4 worm cellular contexts compared by ENCODE assay signal in the genomic region with DNA sequence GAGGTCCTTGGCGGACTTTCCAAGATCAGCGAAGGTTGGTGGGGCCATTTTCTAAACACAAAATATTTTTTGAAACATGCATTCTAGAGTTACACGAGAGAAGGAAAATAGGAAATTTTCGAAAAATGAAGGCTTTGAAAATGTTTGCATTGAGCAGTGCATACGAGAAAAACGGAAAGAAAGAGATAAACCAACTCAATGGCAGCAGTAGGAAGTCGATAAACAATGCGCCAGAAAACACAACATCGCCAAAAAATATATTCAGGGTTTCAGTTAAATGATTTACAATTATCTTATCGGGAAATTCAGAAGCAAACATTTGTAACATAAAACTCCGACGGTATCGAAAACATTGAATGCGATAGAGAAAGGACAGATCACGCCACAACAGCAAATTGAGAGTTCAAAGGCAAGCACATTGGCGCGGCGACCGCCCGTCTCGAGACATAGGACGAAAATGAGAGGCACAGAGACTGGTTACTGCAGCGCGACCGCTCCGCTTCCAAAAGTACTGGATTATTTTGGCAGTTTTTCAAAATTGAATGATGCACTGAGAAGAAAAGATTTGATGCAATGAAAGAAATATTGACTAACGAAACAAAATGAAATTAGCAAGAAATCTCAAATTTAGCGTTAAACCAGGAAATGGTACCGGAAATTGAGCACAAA.
A peak's percentile ranks its signal among the peaks of the same experiment; 100 is the strongest.
TF ChIP-seq lines count a peak whose summit lies in the region.

TSS of gene vdac-1 (minus strand) at position 51 of the 669 bp plus-strand sequence.
TSS of gene R05G6.5 (plus strand) at position 527 of the 669 bp plus-strand sequence.

TF ChIP-seq in whole organism, L1 larva, 84 proteins besides CTCF, POLR2A, EP300 and RAD21 (continued from another document and continues in another):
- TF ChIP-seq ztf-4 (tag; optimal IDR thresholded peaks at IDR 0.05; lab: Kevin White, UChicago) (peak; percentile 55), egl-13 (tag; optimal IDR thresholded peaks at IDR 0.05; lab: Kevin White, UChicago) (peak; percentile 17), ceh-90 (tag; optimal IDR thresholded peaks at IDR 0.05; lab: Kevin White, UChicago) (no peak), lin-35 (GFP tag; optimal IDR thresholded peaks at IDR 0.05; lab: Kevin White, UChicago) (peak; percentile 94 to 97), lin-15B (tag; optimal IDR thresholded peaks at IDR 0.05; lab: Kevin White, UChicago) (peak; percentile 72), nhr-90 (tag; optimal IDR thresholded peaks at IDR 0.05; lab: Kevin White, UChicago; ENCODE audit: poor library complexity) (peak; percentile 80), pag-3 (tag; optimal IDR thresholded peaks at IDR 0.05; lab: Kevin White, UChicago; ENCODE audit: borderline replicate concordance, insufficient read depth) (no peak), ama-1 (optimal IDR thresholded peaks at IDR 0.05; lab: Kevin White, UChicago) (no peak), C34B4.2 (tag; optimal IDR thresholded peaks at IDR 0.05; lab: Kevin White, UChicago) (peak; percentile 87), mab-9 (GFP tag; IDR thresholded peaks at IDR 0.05; lab: Robert Waterston, UW) (0 out of 2 replicates have a peak, but pooled peaks have one; percentile 17), nhr-28 (tag; optimal IDR thresholded peaks at IDR 0.05; lab: Kevin White, UChicago) (no peak), elt-2 (tag; optimal IDR thresholded peaks at IDR 0.05; lab: Kevin White, UChicago) (peak; percentile 73), ztf-11 (tag; optimal IDR thresholded peaks at IDR 0.05; lab: Kevin White, UChicago) (no peak), fkh-4 (tag; optimal IDR thresholded peaks at IDR 0.05; lab: Kevin White, UChicago; ENCODE audit: borderline replicate concordance) (no peak), fos-1 (tag; optimal IDR thresholded peaks at IDR 0.05; lab: Kevin White, UChicago) (peak; percentile 63), ets-5 (GFP tag; IDR thresholded peaks at IDR 0.05; lab: Robert Waterston, UW) (no peak), elt-3 (tag; optimal IDR thresholded peaks at IDR 0.05; lab: Kevin White, UChicago) (peak in 4 of 6 experiments; percentile 30 to 78 (median 46)), sox-4 (tag; optimal IDR thresholded peaks at IDR 0.05; lab: Kevin White, UChicago) (no peak), lin-13 (GFP tag; optimal IDR thresholded peaks at IDR 0.05; lab: Kevin White, UChicago) (peak; percentile 82), blmp-1 (tag; optimal IDR thresholded peaks at IDR 0.05; lab: Kevin White, UChicago) (peak; percentile 79), C16A3.4 (tag; optimal IDR thresholded peaks at IDR 0.05; lab: Kevin White, UChicago) (peak; percentile 90), fkh-8 (tag; optimal IDR thresholded peaks at IDR 0.05; lab: Kevin White, UChicago) (peak; percentile 81), lsy-2 (tag; optimal IDR thresholded peaks at IDR 0.05; lab: Kevin White, UChicago) (peak; percentile 77 to 90), unc-30 (tag; optimal IDR thresholded peaks at IDR 0.05; lab: Kevin White, UChicago) (no peak), snpc-4 (tag; optimal IDR thresholded peaks at IDR 0.05; lab: Kevin White, UChicago) (peak; percentile 11), isw-1 (GFP tag; IDR thresholded peaks at IDR 0.05; lab: Robert Waterston, UW) (peak; percentile 71), vab-15 (tag; optimal IDR thresholded peaks at IDR 0.05; lab: Kevin White, UChicago) (peak; percentile 8), nhr-12 (tag; optimal IDR thresholded peaks at IDR 0.05; lab: Kevin White, UChicago) (no peak), mdl-1 (tag; optimal IDR thresholded peaks at IDR 0.05; lab: Kevin White, UChicago) (peak in 1 of 2 experiments; percentile 89), nhr-11 (tag; optimal IDR thresholded peaks at IDR 0.05; lab: Kevin White, UChicago) (peak; percentile 24)

TF ChIP-seq in whole organism, L2 larva, 48 proteins besides CTCF, POLR2A, EP300 and RAD21 (continued from another document):
- TF ChIP-seq elt-3 (tag; optimal IDR thresholded peaks at IDR 0.05; lab: Kevin White, UChicago) (no peak), nhr-23 (tag; optimal IDR thresholded peaks at IDR 0.05; lab: Kevin White, UChicago) (no peak), nhr-11 (tag; optimal IDR thresholded peaks at IDR 0.05; lab: Kevin White, UChicago) (no peak), peb-1 (tag; optimal IDR thresholded peaks at IDR 0.05; lab: Kevin White, UChicago) (no peak), sma-3 (GFP tag; optimal IDR thresholded peaks at IDR 0.05; lab: Kevin White, UChicago) (peak; percentile 86), egl-27 (tag; optimal IDR thresholded peaks at IDR 0.05; lab: Kevin White, UChicago) (peak; percentile 42), mdl-1 (tag; optimal IDR thresholded peaks at IDR 0.05; lab: Kevin White, UChicago) (peak; percentile 16 to 61), aly-2 (tag; optimal IDR thresholded peaks at IDR 0.05; lab: Kevin White, UChicago) (no peak), snpc-4 (tag; optimal IDR thresholded peaks at IDR 0.05; lab: Kevin White, UChicago) (peak; percentile 44), lin-13 (GFP tag; optimal IDR thresholded peaks at IDR 0.05; lab: Kevin White, UChicago) (peak; percentile 80), lin-39 (tag; optimal IDR thresholded peaks at IDR 0.05; lab: Kevin White, UChicago) (no peak), unc-55 (GFP tag; optimal IDR thresholded peaks at IDR 0.05; lab: Kevin White, UChicago) (peak; percentile 85), nhr-237 (tag; optimal IDR thresholded peaks at IDR 0.05; lab: Kevin White, UChicago) (no peak), unc-39 (tag; optimal IDR thresholded peaks at IDR 0.05; lab: Kevin White, UChicago) (no peak), ztf-1 (GFP tag; conservative IDR thresholded peaks at IDR 0.05; lab: Robert Waterston, UW) (no peak), nhr-77 (tag; optimal IDR thresholded peaks at IDR 0.05; lab: Kevin White, UChicago) (no peak), nhr-10 (tag; optimal IDR thresholded peaks at IDR 0.05; lab: Kevin White, UChicago) (no peak)

TF ChIP-seq in whole organism, L3 larva, 47 proteins besides CTCF, POLR2A, EP300 and RAD21 (continued from another document):
- TF ChIP-seq lsy-12 (tag; optimal IDR thresholded peaks at IDR 0.05; lab: Kevin White, UChicago) (peak; percentile 66), eor-1 (tag; optimal IDR thresholded peaks at IDR 0.05; lab: Kevin White, UChicago) (no peak), nhr-11 (tag; optimal IDR thresholded peaks at IDR 0.05; lab: Kevin White, UChicago) (no peak), daf-12 (tag; optimal IDR thresholded peaks at IDR 0.05; lab: Kevin White, UChicago) (no peak), elt-2 (tag; optimal IDR thresholded peaks at IDR 0.05; lab: Kevin White, UChicago) (peak; percentile 87), zag-1 (tag; optimal IDR thresholded peaks at IDR 0.05; lab: Kevin White, UChicago) (no peak), ZK546.5 (tag; optimal IDR thresholded peaks at IDR 0.05; lab: Kevin White, UChicago) (no peak), unc-62 (GFP tag; optimal IDR thresholded peaks at IDR 0.05; lab: Kevin White, UChicago) (peak; percentile 18)

TF ChIP-seq in whole organism, L4 larva, 104 proteins besides CTCF, POLR2A, EP300 and RAD21 (continued from another document and continues in another):
- TF ChIP-seq ceh-62 (tag; optimal IDR thresholded peaks at IDR 0.05; lab: Kevin White, UChicago) = no peak
- peak; percentile 16 for TF ChIP-seq spr-1 (tag; optimal IDR thresholded peaks at IDR 0.05; lab: Kevin White, UChicago)
- TF ChIP-seq nhr-48 (tag; optimal IDR thresholded peaks at IDR 0.05; lab: Kevin White, UChicago) = peak; percentile 11
- TF ChIP-seq unc-62 (GFP tag; optimal IDR thresholded peaks at IDR 0.05 in 1 of 2; lab: Kevin White, UChicago) = no peak
- no peak for TF ChIP-seq unc-62 (tag; optimal IDR thresholded peaks at IDR 0.05; lab: Kevin White, UChicago)
- peak; percentile 13 for TF ChIP-seq F37D6.2 (tag; optimal IDR thresholded peaks at IDR 0.05; lab: Kevin White, UChicago)
- no peak for TF ChIP-seq Y48G9A.11 (GFP tag; IDR thresholded peaks at IDR 0.05; lab: Robert Waterston, UW)
- no peak for TF ChIP-seq gei-8 (GFP tag; optimal IDR thresholded peaks at IDR 0.05; lab: Kevin White, UChicago)
- peak; percentile 71; the same call in 1 of the 2 replicates for TF ChIP-seq nhr-42 (GFP tag; IDR thresholded peaks at IDR 0.05; lab: Robert Waterston, UW)
- TF ChIP-seq mes-2 (tag; optimal IDR thresholded peaks at IDR 0.05; lab: Kevin White, UChicago; ENCODE audit: poor library complexity, severe bottlenecking) = peak; percentile 82
- peak; percentile 3 to 63 for TF ChIP-seq hif-1 (tag; optimal IDR thresholded peaks at IDR 0.05; lab: Kevin White, UChicago)
- no peak for TF ChIP-seq ZK546.5 (tag; optimal IDR thresholded peaks at IDR 0.05; lab: Kevin White, UChicago)
- no peak for TF ChIP-seq snpc-1.2 (GFP tag; IDR thresholded peaks at IDR 0.05; lab: Robert Waterston, UW)
- TF ChIP-seq Y5F2A.4 (GFP tag; optimal IDR thresholded peaks at IDR 0.05; lab: Kevin White, UChicago) = no peak
- no peak for TF ChIP-seq attf-4 (tag; optimal IDR thresholded peaks at IDR 0.05; lab: Kevin White, UChicago)
- TF ChIP-seq lim-7 (GFP tag; IDR thresholded peaks at IDR 0.05; lab: Robert Waterston, UW) = peak; percentile 13; the same call in 1 of the 2 replicates
- TF ChIP-seq aly-2 (tag; optimal IDR thresholded peaks at IDR 0.05; lab: Kevin White, UChicago) = no peak
- TF ChIP-seq lin-38 (GFP tag; IDR thresholded peaks at IDR 0.05; lab: Robert Waterston, UW) = peak; percentile 67
- TF ChIP-seq skn-1 (tag; optimal IDR thresholded peaks at IDR 0.05; lab: Kevin White, UChicago) = no peak
- no peak for TF ChIP-seq nhr-76 (tag; optimal IDR thresholded peaks at IDR 0.05; lab: Kevin White, UChicago)
- TF ChIP-seq php-3 (GFP tag; IDR thresholded peaks at IDR 0.05; lab: Robert Waterston, UW) = peak; percentile 74; the same call in 1 of the 2 replicates
- peak; percentile 72 for TF ChIP-seq rbr-2 (tag; optimal IDR thresholded peaks at IDR 0.05; lab: Kevin White, UChicago)
- TF ChIP-seq sdz-12 (GFP tag; optimal IDR thresholded peaks at IDR 0.05; lab: Kevin White, UChicago) = no peak
- no peak for TF ChIP-seq spr-3 (GFP tag; optimal IDR thresholded peaks at IDR 0.05; lab: Kevin White, UChicago)
- TF ChIP-seq tra-1 (GFP tag; IDR thresholded peaks at IDR 0.05; lab: Robert Waterston, UW) = 0 out of 2 replicates have a peak, but pooled peaks have one; percentile 49
- TF ChIP-seq ceh-44 (GFP tag; IDR thresholded peaks at IDR 0.05; lab: Robert Waterston, UW) = no peak
- no peak for TF ChIP-seq D1046.2 (GFP tag; IDR thresholded peaks at IDR 0.05; lab: Robert Waterston, UW)
- peak; percentile 60 for TF ChIP-seq nhr-102 (tag; optimal IDR thresholded peaks at IDR 0.05; lab: Kevin White, UChicago)
- TF ChIP-seq madf-5 (GFP tag; IDR thresholded peaks at IDR 0.05; lab: Robert Waterston, UW) = 0 out of 4 replicates have a peak, but pooled peaks of 1 of the 2 experiments have one; percentile 51
- TF ChIP-seq hmg-1.1 (GFP tag; IDR thresholded peaks at IDR 0.05; lab: Robert Waterston, UW) = peak; percentile 71
- peak; percentile 65; the same call in 1 of the 2 replicates for TF ChIP-seq lin-1 (GFP tag; IDR thresholded peaks at IDR 0.05; lab: Robert Waterston, UW)
- TF ChIP-seq nhr-25 (tag; optimal IDR thresholded peaks at IDR 0.05; lab: Kevin White, UChicago; ENCODE audit: borderline replicate concordance, insufficient read depth) = peak; percentile 84
- no peak for TF ChIP-seq lir-3 (tag; optimal IDR thresholded peaks at IDR 0.05; lab: Kevin White, UChicago)
- peak; percentile 89 for TF ChIP-seq dpl-1 (GFP tag; optimal IDR thresholded peaks at IDR 0.05; lab: Kevin White, UChicago)
- TF ChIP-seq ces-1 (GFP tag; optimal IDR thresholded peaks at IDR 0.05; lab: Kevin White, UChicago) = no peak
- no peak for TF ChIP-seq tag-97 (GFP tag; IDR thresholded peaks at IDR 0.05; lab: Robert Waterston, UW)
- peak; percentile 24 for TF ChIP-seq ama-1 (optimal IDR thresholded peaks at IDR 0.05; lab: Kevin White, UChicago)
- TF ChIP-seq daf-8 (GFP tag; IDR thresholded peaks at IDR 0.05; lab: Robert Waterston, UW) = no peak
- peak; percentile 22 for TF ChIP-seq ztf-7 (tag; optimal IDR thresholded peaks at IDR 0.05; lab: Kevin White, UChicago)
- no peak for TF ChIP-seq egl-27 (tag; optimal IDR thresholded peaks at IDR 0.05; lab: Kevin White, UChicago)
- 0 out of 2 replicates have a peak, but pooled peaks have one; percentile 18 for TF ChIP-seq Y75B8A.6 (GFP tag; IDR thresholded peaks at IDR 0.05; lab: Robert Waterston, UW)
- TF ChIP-seq ceh-28 (tag; optimal IDR thresholded peaks at IDR 0.05; lab: Kevin White, UChicago) = no peak
- TF ChIP-seq zfp-3 (GFP tag; conservative IDR thresholded peaks at IDR 0.05; lab: Robert Waterston, UW) = peak; percentile 69
- TF ChIP-seq nhr-41 (GFP tag; IDR thresholded peaks at IDR 0.05; lab: Robert Waterston, UW) = peak; percentile 49; the same call in 1 of the 2 replicates
- TF ChIP-seq nhr-11 (tag; optimal IDR thresholded peaks at IDR 0.05; lab: Kevin White, UChicago) = peak; percentile 75
- peak; percentile 90 for TF ChIP-seq nhr-77 (tag; optimal IDR thresholded peaks at IDR 0.05; lab: Kevin White, UChicago)
- no peak for TF ChIP-seq jun-1 (tag; optimal IDR thresholded peaks at IDR 0.05; lab: Kevin White, UChicago)
- peak; percentile 57 for TF ChIP-seq vab-7 (GFP tag; IDR thresholded peaks at IDR 0.05; lab: Robert Waterston, UW)
- no peak for TF ChIP-seq unc-130 (GFP tag; optimal IDR thresholded peaks at IDR 0.05; lab: Kevin White, UChicago)
- peak in 1 of 2 experiments; percentile 78 for TF ChIP-seq mdl-1 (tag; optimal IDR thresholded peaks at IDR 0.05; lab: Kevin White, UChicago)
- TF ChIP-seq daf-19 (GFP tag; conservative IDR thresholded peaks at IDR 0.05; lab: Robert Waterston, UW) = no peak
- no peak for TF ChIP-seq egl-43 (GFP tag; IDR thresholded peaks at IDR 0.05; lab: Robert Waterston, UW)
- peak; percentile 72 for TF ChIP-seq lin-13 (GFP tag; optimal IDR thresholded peaks at IDR 0.05; lab: Kevin White, UChicago)
- TF ChIP-seq aha-1 (tag; lab: Kevin White, UChicago) = peak; percentile 83
- TF ChIP-seq ceh-82 (tag; optimal IDR thresholded peaks at IDR 0.05; lab: Kevin White, UChicago) = no peak
- peak; percentile 65 for TF ChIP-seq madf-9 (GFP tag; conservative IDR thresholded peaks at IDR 0.05; lab: Robert Waterston, UW)
- TF ChIP-seq zag-1 (tag; optimal IDR thresholded peaks at IDR 0.05; lab: Kevin White, UChicago) = no peak
- peak; percentile 77 for TF ChIP-seq pha-4 (GFP tag; IDR thresholded peaks at IDR 0.05; lab: Robert Waterston, UW)
- TF ChIP-seq pha-4 (tag; optimal IDR thresholded peaks at IDR 0.05; lab: Kevin White, UChicago) = peak; percentile 38
- no peak for TF ChIP-seq mdt-29 (GFP tag; IDR thresholded peaks at IDR 0.05; lab: Robert Waterston, UW)
- peak; percentile 99 for TF ChIP-seq mxl-3 (GFP tag; optimal IDR thresholded peaks at IDR 0.05; lab: Kevin White, UChicago)
- no peak for TF ChIP-seq R02D3.7 (tag; optimal IDR thresholded peaks at IDR 0.05; lab: Kevin White, UChicago)
- peak; percentile 10 for TF ChIP-seq zip-2 (tag; optimal IDR thresholded peaks at IDR 0.05; lab: Kevin White, UChicago)
- TF ChIP-seq dmd-6 (GFP tag; IDR thresholded peaks at IDR 0.05; lab: Robert Waterston, UW) = peak; percentile 88
- TF ChIP-seq mxl-2 (GFP tag; conservative IDR thresholded peaks at IDR 0.05; lab: Robert Waterston, UW) = no peak
- TF ChIP-seq F10B5.3 (tag; optimal IDR thresholded peaks at IDR 0.05; lab: Kevin White, UChicago) = no peak
- no peak for TF ChIP-seq fos-1 (tag; optimal IDR thresholded peaks at IDR 0.05; lab: Kevin White, UChicago)
- no peak for TF ChIP-seq lin-15B (tag; optimal IDR thresholded peaks at IDR 0.05; lab: Kevin White, UChicago)
- no peak for TF ChIP-seq ZK337.2 (GFP tag; IDR thresholded peaks at IDR 0.05; lab: Robert Waterston, UW)
- TF ChIP-seq ceh-32 (tag; optimal IDR thresholded peaks at IDR 0.05; lab: Kevin White, UChicago; ENCODE audit: poor library complexity) = no peak
- peak; percentile 39 for TF ChIP-seq fkh-10 (GFP tag; optimal IDR thresholded peaks at IDR 0.05; lab: Kevin White, UChicago)
- no peak for TF ChIP-seq lin-39 (tag; optimal IDR thresholded peaks at IDR 0.05; lab: Kevin White, UChicago)
- TF ChIP-seq nhr-111 (GFP tag; optimal IDR thresholded peaks at IDR 0.05; lab: Kevin White, UChicago) = no peak
- peak; percentile 91 for TF ChIP-seq mep-1 (tag; optimal IDR thresholded peaks at IDR 0.05; lab: Kevin White, UChicago)
